Worm (Caenorhabditis elegans): ENCODE measurements around the gene twk-42.

- TF ChIP-seq D1046.2 (GFP tag; IDR thresholded peaks at IDR 0.05) (no peak), dpl-1 (GFP tag; optimal IDR thresholded peaks at IDR 0.05) (no peak), lsy-2 (tag; optimal IDR thresholded peaks at IDR 0.05) (no peak), mes-2 (tag; optimal IDR thresholded peaks at IDR 0.05; ENCODE audit: poor library complexity, severe bottlenecking) (no peak), nhr-102 (tag; optimal IDR thresholded peaks at IDR 0.05) (no peak), pha-4 (GFP tag; IDR thresholded peaks at IDR 0.05) (no peak), pha-4 (tag; optimal IDR thresholded peaks at IDR 0.05) (no peak)
Observed at ce11 chrV:17723142-17723781, 9.2 kb downstream of the twk-42 start.

Data from whole organism, L4 larva.